Fruit fly (Drosophila melanogaster) Kc167 (cell line): ENCODE results near the gene beat-Va.

Experiments
- Sin3A ChIP-seq: fragments of >200 bp; optimal IDR thresholded peaks from 2 replicates; lab custom pipeline; 2018; ENCODE audit warnings: missing external identifiers
- insv ChIP-seq: fragments of >200 bp; optimal IDR thresholded peaks from 3 replicates; lab custom pipeline; 2018; ENCODE audit warnings: missing external identifiers
- psq ChIP-seq: fragments of >200 bp; optimal IDR thresholded peaks from 2 replicates; lab custom pipeline; 2017; ENCODE audit warnings: missing external identifiers

DNA sequence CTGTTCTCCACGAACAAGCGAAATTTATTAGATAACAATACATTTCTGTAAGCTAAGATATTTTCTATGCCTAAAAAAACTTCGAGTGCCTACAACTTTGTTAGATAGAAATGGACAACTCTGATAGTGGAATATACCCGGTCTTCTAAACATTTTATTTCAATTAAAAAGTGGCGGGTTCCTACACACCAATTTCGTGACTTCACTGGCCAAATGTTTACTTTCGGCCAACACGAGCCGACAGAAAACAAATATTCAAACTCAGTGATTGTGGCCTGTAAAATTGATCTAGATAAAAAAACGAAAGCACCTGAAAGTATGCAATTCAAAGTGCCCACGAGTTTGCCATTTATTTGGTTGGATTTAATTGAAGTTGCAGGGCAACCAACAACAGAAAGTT lies 9.9 kb upstream of the beat-Va start:
- no peak for TF ChIP-seq Sin3A
- TF ChIP-seq insv (lab: Kevin White, UChicago) = no peak
- no peak for TF ChIP-seq psq (lab: Kevin White, UChicago)
